Worm (Caenorhabditis elegans) whole organism, dauer: ENCODE results near the gene F14D7.12.

Experiments used
- unc-62 ChIP-seq: sonication (generic microtip); optimal IDR thresholded peaks from 2 replicates; lab custom pipeline; 2017; ENCODE audit warnings: missing biosample characterization, missing genetic modification reagents, missing genetic modification characterization

Gene F14D7.12

ce11 chrV:14322743-14323142 is 22.9 kb downstream of the F14D7.12 start, which contains the start of gene F47B8.3:
F47B8.3 (minus strand) TSS chrV:14323003.
- TF ChIP-seq unc-62, result no peak

ce11 chrV:14324502-14325467 is 25.0 kb downstream of the F14D7.12 start, which contains the start of the genes F47B8.4 and F47B8.18:
F47B8.4 (minus strand) TSS chrV:14324673.
F47B8.18 (minus strand) TSS chrV:14325464.
- TF ChIP-seq unc-62, result no peak

ce11 chrV:14327776-14328175 is 28.0 kb downstream of the F14D7.12 start, which contains the start of gene F47B8.5:
F47B8.5 (minus strand) TSS chrV:14327876.
- TF ChIP-seq unc-62, result no peak

ce11 chrV:14328806-14329205 is 29.0 kb downstream of the F14D7.12 start, which contains the start of gene pepm-1:
pepm-1 (plus strand) TSS chrV:14329106.
- no peak for TF ChIP-seq unc-62

ce11 chrV:14331477-14331876 is 31.7 kb downstream of the F14D7.12 start, which contains the start of gene F47B8.8:
F47B8.8 (plus strand) TSS chrV:14331733.
- TF ChIP-seq unc-62, result no peak

- no peak for TF ChIP-seq unc-62
Observed at ce11 chrV:14333116-14333515, 33.3 kb downstream of the F14D7.12 start, which contains the start of gene srm-4. srm-4 (plus strand) TSS chrV:14333416.

ce11 chrV:14334901-14335300 is 35.1 kb downstream of the F14D7.12 start, which contains the start of gene srm-5:
srm-5 (plus strand) TSS chrV:14335201.
- no peak for TF ChIP-seq unc-62

ce11 chrV:14336655-14337054 is 36.8 kb downstream of the F14D7.12 start, which contains the start of gene srm-6:
srm-6 (plus strand) TSS chrV:14336955.
- no peak for TF ChIP-seq unc-62

- TF ChIP-seq unc-62, result no peak
Observed at ce11 chrV:14341672-14342071, 41.9 kb downstream of the F14D7.12 start, which contains the start of gene F47B8.10. F47B8.10 (plus strand) TSS chrV:14341972.

- TF ChIP-seq unc-62, result no peak
Observed at ce11 chrV:14347234-14347826, 47.5 kb downstream of the F14D7.12 start, which contains the start of gene cept-2. cept-2 (plus strand) TSS chrV:14347766.
